Fruit fly (Drosophila melanogaster): ENCODE results near the gene CycK.

The CycK gene

dm6 chr2L:22132984-22133383, 3.0 kb upstream of the CycK start:
- TF ChIP-seq Smox (GFP tag; optimal IDR thresholded peaks at IDR 0.05), result no peak
- no peak for TF ChIP-seq fd85E (GFP tag; optimal IDR thresholded peaks at IDR 0.05)
- peak; percentile 36 for TF ChIP-seq CG32006 (GFP tag; optimal IDR thresholded peaks at IDR 0.05)
- no peak for TF ChIP-seq Sox102F (GFP tag; optimal IDR thresholded peaks at IDR 0.05)
- TF ChIP-seq CG11294 (GFP tag; IDR thresholded peaks at IDR 0.05), result no peak
- TF ChIP-seq Eip78C (GFP tag), result peak; percentile 58

dm6 chr2L:22131171-22131675, 1.3 kb upstream of the CycK start, which contains the start of gene CG42748:
Gene CG42748 (plus strand): TSS chr2L:22131221.
- TF ChIP-seq net (GFP tag; optimal IDR thresholded peaks at IDR 0.05) (no peak), CG6808 (GFP tag; optimal IDR thresholded peaks at IDR 0.05) (no peak), CG6792 (GFP tag; optimal IDR thresholded peaks at IDR 0.05) (no peak), Eip75B (GFP tag; optimal IDR thresholded peaks at IDR 0.05) (no peak), Eip78C (GFP tag) (no peak), Ets96B (tag; optimal IDR thresholded peaks at IDR 0.05) (no peak), lz (GFP tag; optimal IDR thresholded peaks at IDR 0.05) (peak; percentile 17), CG4318 (GFP tag; optimal IDR thresholded peaks at IDR 0.05) (no peak), CG9139 (GFP tag; optimal IDR thresholded peaks at IDR 0.05) (no peak), acj6 (GFP tag; optimal IDR thresholded peaks at IDR 0.05) (no peak), CG1621 (tag; optimal IDR thresholded peaks at IDR 0.05) (no peak), Gug (GFP tag; IDR thresholded peaks at IDR 0.05) (no peak), CG6276 (GFP tag; optimal IDR thresholded peaks at IDR 0.05) (no peak), Blimp-1 (GFP tag; optimal IDR thresholded peaks at IDR 0.05) (no peak), fd59A (GFP tag; optimal IDR thresholded peaks at IDR 0.05) (no peak), vri (GFP tag; optimal IDR thresholded peaks at IDR 0.05) (no peak), CG31627 (GFP tag; optimal IDR thresholded peaks at IDR 0.05) (no peak), svp (GFP tag) (no peak), cyc (GFP tag; optimal IDR thresholded peaks at IDR 0.05) (no peak), CG10631 (GFP tag; optimal IDR thresholded peaks at IDR 0.05) (no peak), Sox14 (GFP tag; optimal IDR thresholded peaks at IDR 0.05) (no peak), CG6854 (GFP tag; optimal IDR thresholded peaks at IDR 0.05) (no peak), CG8319 (GFP tag; optimal IDR thresholded peaks at IDR 0.05) (no peak), CG3919 (GFP tag; optimal IDR thresholded peaks at IDR 0.05) (no peak), CG7368 (GFP tag; optimal IDR thresholded peaks at IDR 0.05) (no peak), fkh (GFP tag; optimal IDR thresholded peaks at IDR 0.05) (peak; percentile 42), dac (GFP tag; optimal IDR thresholded peaks at IDR 0.05) (no peak), pdm3 (GFP tag; optimal IDR thresholded peaks at IDR 0.05) (peak; percentile 8), Met (GFP tag; optimal IDR thresholded peaks at IDR 0.05) (no peak), Smox (GFP tag; optimal IDR thresholded peaks at IDR 0.05) (no peak), dsx (GFP tag; optimal IDR thresholded peaks at IDR 0.05; ENCODE audit: poor library complexity, severe bottlenecking) (no peak), Hr39 (GFP tag; optimal IDR thresholded peaks at IDR 0.05) (peak; percentile 22), CG10669 (GFP tag; optimal IDR thresholded peaks at IDR 0.05) (no peak), Eip93F (GFP tag; optimal IDR thresholded peaks at IDR 0.05) (no peak), esn (GFP tag; optimal IDR thresholded peaks at IDR 0.05) (peak; percentile 14), Sox102F (GFP tag; optimal IDR thresholded peaks at IDR 0.05) (no peak), Hr38 (GFP tag; optimal IDR thresholded peaks at IDR 0.05) (no peak), CG3032 (tag; optimal IDR thresholded peaks at IDR 0.05) (peak; percentile 13), CG11294 (GFP tag; IDR thresholded peaks at IDR 0.05) (no peak), ss (GFP tag; optimal IDR thresholded peaks at IDR 0.05) (peak in 1 of 2 experiments; percentile 11), salr (GFP tag; optimal IDR thresholded peaks at IDR 0.05) (no peak)

Data from whole organism, prepupa.